Worm (Caenorhabditis elegans): ENCODE measurements around the gene cyb-2.1.

Gene cyb-2.1

ce11 chrIV:11027560-11027959 is 41.8 kb downstream of the cyb-2.1 start (continued):
- TF ChIP-seq B0336.3 (GFP tag; IDR thresholded peaks at IDR 0.05) (0 out of 2 replicates have a peak, but pooled peaks have one; percentile 30), Y56A3A.18 (GFP tag; IDR thresholded peaks at IDR 0.05) (0 out of 2 replicates have a peak, but pooled peaks have one; percentile 28), F22D6.2 (tag; optimal IDR thresholded peaks at IDR 0.05) (no peak), madf-6 (GFP tag; IDR thresholded peaks at IDR 0.05) (no peak), bed-2 (GFP tag; IDR thresholded peaks at IDR 0.05) (no peak), ccch-3 (GFP tag; optimal IDR thresholded peaks at IDR 0.05) (no peak), attf-6 (GFP tag; IDR thresholded peaks at IDR 0.05) (no peak), K12H6.12 (tag; optimal IDR thresholded peaks at IDR 0.05) (peak; percentile 68), snpc-1.3 (tag; optimal IDR thresholded peaks at IDR 0.05; ENCODE audit: insufficient read depth) (no peak), pbrm-1 (GFP tag; IDR thresholded peaks at IDR 0.05) (no peak), akir-1 (GFP tag; optimal IDR thresholded peaks at IDR 0.05) (no peak), ceh-100 (GFP tag; IDR thresholded peaks at IDR 0.05) (no peak), lsy-27 (tag; optimal IDR thresholded peaks at IDR 0.05; ENCODE audit: borderline replicate concordance, insufficient read depth) (no peak), ekl-4 (GFP tag; IDR thresholded peaks at IDR 0.05) (no peak), madf-3 (GFP tag; IDR thresholded peaks at IDR 0.05) (no peak), madf-8 (GFP tag; conservative IDR thresholded peaks at IDR 0.05) (no peak), F33H1.4 (GFP tag; IDR thresholded peaks at IDR 0.05) (no peak), F39B2.1 (GFP tag; IDR thresholded peaks at IDR 0.05) (no peak), ceh-79 (tag; optimal IDR thresholded peaks at IDR 0.05) (no peak), F55B11.4 (tag; optimal IDR thresholded peaks at IDR 0.05; ENCODE audit: borderline replicate concordance, insufficient read depth) (no peak), hmg-20 (GFP tag; IDR thresholded peaks at IDR 0.05) (no peak), gei-17 (GFP tag; optimal IDR thresholded peaks at IDR 0.05) (no peak), tbp1 (GFP tag; optimal IDR thresholded peaks at IDR 0.05) (peak; percentile 49), T07F8.4 (tag; optimal IDR thresholded peaks at IDR 0.05) (no peak), bed-1 (GFP tag; IDR thresholded peaks at IDR 0.05) (no peak), K11D2.4 (GFP tag; IDR thresholded peaks at IDR 0.05) (no peak), B0261.1 (tag; optimal IDR thresholded peaks at IDR 0.05) (no peak), sea-2 (GFP tag; IDR thresholded peaks at IDR 0.05) (no peak), C17E4.6 (GFP tag; IDR thresholded peaks at IDR 0.05) (no peak), die-1 (tag; optimal IDR thresholded peaks at IDR 0.05) (no peak), F57A8.1 (GFP tag; optimal IDR thresholded peaks at IDR 0.05) (no peak), tbx-9 (tag; optimal IDR thresholded peaks at IDR 0.05; ENCODE audit: borderline replicate concordance) (no peak), sdz-38 (tag; optimal IDR thresholded peaks at IDR 0.05) (no peak), fkh-3 (tag; optimal IDR thresholded peaks at IDR 0.05) (no peak), hlh-26 (GFP tag; conservative IDR thresholded peaks at IDR 0.05) (no peak), F49E8.2 (tag; optimal IDR thresholded peaks at IDR 0.05; ENCODE audit: insufficient read depth) (no peak), repo-1 (tag; optimal IDR thresholded peaks at IDR 0.05) (peak; percentile 20), ceh-40 (GFP tag; IDR thresholded peaks at IDR 0.05) (no peak), atf-7 (tag; optimal IDR thresholded peaks at IDR 0.05) (peak; percentile 53), madf-10 (tag; optimal IDR thresholded peaks at IDR 0.05) (peak; percentile 67), lsl-1 (GFP tag; optimal IDR thresholded peaks at IDR 0.05) (no peak), xnd-1 (tag; optimal IDR thresholded peaks at IDR 0.05) (no peak), egl-18 (GFP tag; IDR thresholded peaks at IDR 0.05) (no peak), unc-62 (GFP tag; optimal IDR thresholded peaks at IDR 0.05) (peak; percentile 30), Y53G8AR.9 (GFP tag; conservative IDR thresholded peaks at IDR 0.05) (0 out of 2 replicates have a peak, but pooled peaks have one; percentile 21), nfya-1 (tag; optimal IDR thresholded peaks at IDR 0.05; ENCODE audit: borderline replicate concordance, insufficient read depth) (no peak), sptf-2 (GFP tag; optimal IDR thresholded peaks at IDR 0.05) (no peak), C06A6.2 (GFP tag; conservative IDR thresholded peaks at IDR 0.05) (no peak)
